Worm (Caenorhabditis elegans): ENCODE measurements around the gene T04C9.1.

T04C9.1 gene

DNA sequence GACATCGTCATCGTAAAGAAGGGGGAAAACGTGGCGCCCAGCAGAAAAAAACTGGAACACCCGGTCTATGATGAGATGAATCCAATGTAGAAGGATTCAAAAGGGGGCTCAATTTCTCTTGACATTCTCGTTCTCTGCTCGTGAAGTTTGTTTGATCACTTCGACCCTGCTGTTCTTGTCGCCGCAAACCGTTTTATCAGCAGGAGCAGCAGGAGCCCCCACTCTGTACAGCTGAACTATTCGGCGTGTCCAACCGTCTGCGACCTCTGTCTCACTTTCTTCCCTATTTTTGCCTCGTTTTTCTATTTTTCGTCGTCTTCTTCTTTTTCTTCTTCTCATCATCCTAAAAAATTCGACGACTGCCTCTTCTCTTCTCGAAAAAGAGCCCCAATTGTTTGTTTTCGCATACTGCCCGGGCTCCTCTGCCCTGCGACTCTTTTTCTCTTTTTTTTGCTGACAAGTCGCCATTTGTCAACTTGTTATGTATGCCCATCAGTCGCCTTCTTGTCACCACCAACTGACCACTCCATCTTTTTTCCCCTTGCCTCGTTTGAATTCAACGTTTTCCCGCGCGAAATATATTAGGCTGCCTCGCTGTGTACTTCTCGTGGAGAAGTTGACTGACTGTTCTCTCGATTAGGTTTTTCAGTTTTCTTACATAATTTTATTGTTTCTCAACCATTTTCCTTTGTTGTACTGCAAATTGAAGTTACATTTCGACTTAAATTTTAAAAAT, 3.9 kb upstream of the T04C9.1 start (continued):
- no peak for TF ChIP-seq lir-3 (tag; optimal IDR thresholded peaks at IDR 0.05; ENCODE audit: poor library complexity)
- TF ChIP-seq vab-15 (tag; optimal IDR thresholded peaks at IDR 0.05), result no peak
- no peak for TF ChIP-seq tlp-1 (tag; optimal IDR thresholded peaks at IDR 0.05)
- no peak for TF ChIP-seq mef-2 (tag; optimal IDR thresholded peaks at IDR 0.05)
- no peak for TF ChIP-seq pax-3 (tag; optimal IDR thresholded peaks at IDR 0.05)
- TF ChIP-seq unc-62 (GFP tag; optimal IDR thresholded peaks at IDR 0.05), result no peak
- TF ChIP-seq Y116A8C.19 (tag; optimal IDR thresholded peaks at IDR 0.05; ENCODE audit: borderline replicate concordance), result no peak
- TF ChIP-seq lin-15B (tag; optimal IDR thresholded peaks at IDR 0.05), result no peak
- peak; percentile 19 for TF ChIP-seq ama-1 (optimal IDR thresholded peaks at IDR 0.05)

DNA sequence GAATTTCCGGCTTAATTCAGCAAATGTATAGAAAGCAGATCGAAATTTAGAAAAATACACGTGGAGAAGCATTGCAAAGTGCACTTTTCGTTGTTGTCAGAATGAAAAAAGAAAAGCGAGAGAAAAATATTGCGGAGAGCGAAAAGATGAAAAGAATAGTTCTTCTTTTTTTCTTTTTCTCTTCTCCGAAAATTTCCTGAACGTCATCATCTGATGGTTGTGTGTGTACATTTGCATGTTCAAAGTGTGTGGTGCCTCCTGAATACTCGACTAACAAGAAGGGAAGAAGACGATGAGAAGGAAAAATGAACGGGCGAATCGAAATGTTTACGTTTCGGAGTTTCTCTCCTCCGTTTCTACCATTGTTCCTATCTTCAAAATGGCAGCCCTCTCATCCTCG, 2.9 kb upstream of the T04C9.1 start:
- TF ChIP-seq efl-3 (GFP tag; optimal IDR thresholded peaks at IDR 0.05) (no peak), lin-14 (GFP tag; optimal IDR thresholded peaks at IDR 0.05) (peak; percentile 57), elt-3 (tag; optimal IDR thresholded peaks at IDR 0.05) (no peak), skn-1 (tag; optimal IDR thresholded peaks at IDR 0.05) (peak; percentile 8), efl-1 (optimal IDR thresholded peaks at IDR 0.05) (no peak), efl-1 (GFP tag; optimal IDR thresholded peaks at IDR 0.05 in 1 of 2) (peak in 1 of 2 experiments; percentile 57), nhr-71 (tag; optimal IDR thresholded peaks at IDR 0.05) (peak; percentile 3)

- TF ChIP-seq pqm-1 (tag; optimal IDR thresholded peaks at IDR 0.05) (no peak), fkh-10 (GFP tag; optimal IDR thresholded peaks at IDR 0.05) (peak; percentile 37), egl-13 (tag; optimal IDR thresholded peaks at IDR 0.05) (no peak), ceh-63 (GFP tag; optimal IDR thresholded peaks at IDR 0.05) (no peak), hlh-17 (GFP tag; optimal IDR thresholded peaks at IDR 0.05; ENCODE audit: borderline replicate concordance) (no peak), ceh-88 (GFP tag; IDR thresholded peaks at IDR 0.05) (no peak), mab-9 (GFP tag; IDR thresholded peaks at IDR 0.05) (no peak), tbx-2 (tag; optimal IDR thresholded peaks at IDR 0.05) (no peak), vab-15 (tag; optimal IDR thresholded peaks at IDR 0.05) (no peak), nhr-237 (tag; optimal IDR thresholded peaks at IDR 0.05) (no peak), unc-30 (tag; optimal IDR thresholded peaks at IDR 0.05) (no peak), C34B4.2 (tag; optimal IDR thresholded peaks at IDR 0.05) (no peak), skn-1 (tag; optimal IDR thresholded peaks at IDR 0.05) (no peak), grh-1 (GFP tag; IDR thresholded peaks at IDR 0.05) (no peak), lsy-2 (tag; optimal IDR thresholded peaks at IDR 0.05) (peak in 1 of 2 experiments; percentile 7), ceh-90 (tag; optimal IDR thresholded peaks at IDR 0.05) (no peak), lin-14 (GFP tag; optimal IDR thresholded peaks at IDR 0.05) (peak; percentile 55), tlp-1 (tag; optimal IDR thresholded peaks at IDR 0.05) (no peak), C16A3.4 (tag; optimal IDR thresholded peaks at IDR 0.05) (no peak), dsc-1 (tag; optimal IDR thresholded peaks at IDR 0.05) (no peak), ces-1 (GFP tag; optimal IDR thresholded peaks at IDR 0.05) (no peak)
These were observed 1.7 kb upstream of the T04C9.1 start, which contains the start of gene T04C9.2 for ce11 chrIII:5991142-5991930. Gene T04C9.2, plus strand, starts transcription at chrIII:5991880.

- no peak for TF ChIP-seq swsn-7 (tag; optimal IDR thresholded peaks at IDR 0.05)
- no peak for TF ChIP-seq mdl-1 (tag; optimal IDR thresholded peaks at IDR 0.05)
- TF ChIP-seq lin-14 (GFP tag; optimal IDR thresholded peaks at IDR 0.05), result peak; percentile 66
- no peak for TF ChIP-seq hlh-4 (tag; optimal IDR thresholded peaks at IDR 0.05)
- TF ChIP-seq Y116A8C.19 (tag; optimal IDR thresholded peaks at IDR 0.05; ENCODE audit: borderline replicate concordance), result no peak
- TF ChIP-seq snu-23 (GFP tag; optimal IDR thresholded peaks at IDR 0.05), result no peak
- TF ChIP-seq ztf-11 (tag; optimal IDR thresholded peaks at IDR 0.05), result no peak
- TF ChIP-seq fkh-10 (GFP tag; optimal IDR thresholded peaks at IDR 0.05), result peak; percentile 79
- TF ChIP-seq ces-1 (GFP tag; optimal IDR thresholded peaks at IDR 0.05), result peak; percentile 53
- peak in 1 of 2 experiments; percentile 17 for TF ChIP-seq lsy-2 (tag; optimal IDR thresholded peaks at IDR 0.05)
These were observed 970 bp upstream of the T04C9.1 start for ce11 chrIII:5992043-5992442.
